Fruit fly (Drosophila melanogaster): ENCODE data around the gene CG12121.

CG12121 gene

DNA sequence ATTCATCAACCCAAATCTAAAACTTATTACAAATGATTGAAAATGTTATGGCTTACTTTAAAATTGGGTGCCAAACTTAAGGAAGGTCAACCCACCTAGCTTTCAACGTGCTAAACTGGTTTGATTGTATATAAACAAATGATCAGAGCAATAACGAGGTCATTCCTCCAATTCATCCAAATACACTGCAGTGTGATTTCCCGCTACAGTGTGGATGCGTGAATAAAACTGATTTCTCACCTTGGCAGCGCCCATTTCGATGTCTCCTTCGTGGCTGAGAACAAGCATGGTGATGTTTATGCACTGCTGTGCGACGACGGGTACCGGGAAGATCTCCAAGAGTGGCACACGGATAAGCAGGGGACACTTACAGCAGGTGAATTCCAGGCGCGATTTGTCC is 36.9 kb downstream of the CG12121 start:
- TF ChIP-seq Dbx (GFP tag; IDR thresholded peaks at IDR 0.05) (no peak), stwl (tag; optimal IDR thresholded peaks at IDR 0.05) (no peak), CG5245 (GFP tag; optimal IDR thresholded peaks at IDR 0.05) (no peak), Hr39 (optimal IDR thresholded peaks at IDR 0.05) (no peak), cwo (GFP tag; optimal IDR thresholded peaks at IDR 0.05) (no peak), CG17385 (GFP tag; optimal IDR thresholded peaks at IDR 0.05) (no peak), MTF-1 (GFP tag; optimal IDR thresholded peaks at IDR 0.05; ENCODE audit: borderline replicate concordance) (no peak), peb (GFP tag; IDR thresholded peaks at IDR 0.05) (no peak), esg (GFP tag; conservative IDR thresholded peaks at IDR 0.05) (no peak), CG9609 (GFP tag; optimal IDR thresholded peaks at IDR 0.05) (no peak), tap (tag; optimal IDR thresholded peaks at IDR 0.05) (no peak), tgo (GFP tag; IDR thresholded peaks at IDR 0.05) (no peak), Taf1 (GFP tag; IDR thresholded peaks at IDR 0.05) (no peak), zfh1 (GFP tag; IDR thresholded peaks at IDR 0.05) (no peak), BEAF-32 (GFP tag; optimal IDR thresholded peaks at IDR 0.05) (no peak), CG13296 (GFP tag; optimal IDR thresholded peaks at IDR 0.05) (no peak)

DNA sequence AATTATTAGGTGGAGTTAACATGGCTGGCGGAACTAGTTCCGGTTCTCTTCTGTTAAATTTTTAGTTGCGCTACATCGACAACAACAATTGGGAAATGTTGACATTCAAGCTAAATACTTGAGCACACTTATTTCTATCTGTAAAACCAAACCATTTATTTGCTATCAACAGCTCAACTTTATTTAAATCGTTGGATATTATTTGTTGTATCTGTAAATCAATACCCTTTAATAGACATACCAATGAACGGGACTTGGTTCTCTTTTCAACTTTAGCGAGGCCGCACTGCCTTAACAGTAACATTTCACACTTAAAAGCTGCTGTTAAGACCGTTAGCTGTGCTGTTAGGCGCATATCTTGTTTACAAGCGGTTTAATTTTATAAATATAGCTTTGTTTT is 38.6 kb downstream of the CG12121 start, which contains the start of gene CG12106:
Gene CG12106, plus strand, starts transcription at position 295 of the 400 bp plus-strand sequence.
- TF ChIP-seq dm (GFP tag; optimal IDR thresholded peaks at IDR 0.05) (no peak), zen2 (GFP tag; IDR thresholded peaks at IDR 0.05; ENCODE audit: partially characterized antibody) (no peak), CG14667 (GFP tag; IDR thresholded peaks at IDR 0.05) (no peak), ac (GFP tag; optimal IDR thresholded peaks at IDR 0.05) (no peak), crp (GFP tag; optimal IDR thresholded peaks at IDR 0.05) (no peak), CG7839 (tag; optimal IDR thresholded peaks at IDR 0.05) (peak; percentile 62), CG10147 (GFP tag; optimal IDR thresholded peaks at IDR 0.05) (peak; percentile 37), CG4328 (GFP tag; optimal IDR thresholded peaks at IDR 0.05) (no peak), ham (GFP tag; IDR thresholded peaks at IDR 0.05) (no peak), CG17568 (GFP tag; optimal IDR thresholded peaks at IDR 0.05) (no peak), HmgD (GFP tag; optimal IDR thresholded peaks at IDR 0.05) (no peak), Spps (tag; optimal IDR thresholded peaks at IDR 0.05) (no peak), nerfin-2 (GFP tag; IDR thresholded peaks at IDR 0.05; ENCODE audit: partially characterized antibody) (no peak), pfk (GFP tag; optimal IDR thresholded peaks at IDR 0.05) (no peak), Atf3 (GFP tag; optimal IDR thresholded peaks at IDR 0.05) (no peak), Adf1 (GFP tag; IDR thresholded peaks at IDR 0.05) (no peak), pita (GFP tag; optimal IDR thresholded peaks at IDR 0.05) (no peak), CG11398 (GFP tag; optimal IDR thresholded peaks at IDR 0.05) (no peak), CG11560 (tag; IDR thresholded peaks at IDR 0.05) (no peak), Bdp1 (GFP tag; optimal IDR thresholded peaks at IDR 0.05) (no peak), Fer2 (tag; optimal IDR thresholded peaks at IDR 0.05) (no peak), CG17361 (GFP tag; IDR thresholded peaks at IDR 0.05) (peak; percentile 41; the same call in 1 of the 3 replicates), Abd-B (GFP tag; optimal IDR thresholded peaks at IDR 0.05) (peak; percentile 23), pan (optimal IDR thresholded peaks at IDR 0.05) (no peak), pan (GFP tag; optimal IDR thresholded peaks at IDR 0.05 in 1 of 2, IDR thresholded peaks at IDR 0.05 in 1 of 2) (peak in 1 of 2 experiments; percentile 44), Rfx (GFP tag; IDR thresholded peaks at IDR 0.05) (peak; percentile 69), CG6654 (GFP tag; optimal IDR thresholded peaks at IDR 0.05) (no peak), bsh (GFP tag; optimal IDR thresholded peaks at IDR 0.05) (peak in 1 of 2 experiments; percentile 46), gce (GFP tag; IDR thresholded peaks at IDR 0.05) (no peak), seq (GFP tag; IDR thresholded peaks at IDR 0.05) (0 out of 2 replicates have a peak, but pooled peaks have one; percentile 31), Hr51 (GFP tag; optimal IDR thresholded peaks at IDR 0.05) (peak in 1 of 2 experiments; percentile 48), BtbVII (GFP tag; optimal IDR thresholded peaks at IDR 0.05) (no peak), ap (GFP tag; IDR thresholded peaks at IDR 0.05) (no peak), HLH54F (GFP tag; optimal IDR thresholded peaks at IDR 0.05) (peak; percentile 36), NFAT (GFP tag; IDR thresholded peaks at IDR 0.05) (no peak), CG10431 (GFP tag; optimal IDR thresholded peaks at IDR 0.05) (no peak)

All from whole organism, embryonic.